Fruit fly (Drosophila melanogaster): ENCODE results near the gene CG12402.

DNA sequence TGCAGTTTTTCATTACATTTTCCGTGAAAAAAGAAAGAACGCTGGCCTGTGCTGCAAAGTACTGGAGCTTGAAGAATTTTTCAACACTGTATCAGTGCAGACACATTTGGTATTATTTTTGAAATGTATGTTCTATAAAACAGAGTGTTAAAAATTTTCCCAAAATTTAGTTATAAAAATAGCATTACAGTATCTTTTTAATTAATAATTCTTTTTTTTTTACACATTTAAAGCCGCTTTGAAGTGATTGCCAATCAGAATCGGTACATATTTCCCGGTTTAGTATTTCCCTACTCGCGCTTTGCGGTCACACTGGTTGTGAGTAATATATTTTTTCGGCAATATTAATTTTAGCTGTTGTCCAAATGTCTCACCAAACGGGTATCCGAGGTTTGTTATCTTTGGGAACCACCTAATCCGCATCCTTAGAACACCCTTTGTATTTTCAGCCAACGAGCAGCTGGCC is 14.3 kb upstream of the CG12402 start, which contains the start of the genes Abi and twf:
- TF ChIP-seq psq (optimal IDR thresholded peaks at IDR 0.05), result no peak
- no peak for TF ChIP-seq usp (GFP tag; optimal IDR thresholded peaks at IDR 0.05)
- TF ChIP-seq pan (optimal IDR thresholded peaks at IDR 0.05), result no peak
- no peak for TF ChIP-seq CG8478 (optimal IDR thresholded peaks at IDR 0.05)
- TF ChIP-seq EcR (GFP tag; optimal IDR thresholded peaks at IDR 0.05), result no peak
